Fruit fly (Drosophila melanogaster): ENCODE results near the gene CG9132.

CG9132 gene

dm6 chrX:16822080-16822479 is 21.6 kb upstream of the CG9132 start (continued):
- TF ChIP-seq CG15336 (GFP tag; IDR thresholded peaks at IDR 0.05) = peak; percentile 93
- TF ChIP-seq cyc (GFP tag; optimal IDR thresholded peaks at IDR 0.05) = peak; percentile 39
- TF ChIP-seq Lpt (GFP tag; optimal IDR thresholded peaks at IDR 0.05) = peak; percentile 75
- peak; percentile 72 for TF ChIP-seq CG3919 (GFP tag; optimal IDR thresholded peaks at IDR 0.05)
- TF ChIP-seq spab (GFP tag; optimal IDR thresholded peaks at IDR 0.05) = peak; percentile 61
- peak; percentile 94 for TF ChIP-seq CG8119 (GFP tag; IDR thresholded peaks at IDR 0.05)
- TF ChIP-seq CG6792 (GFP tag; optimal IDR thresholded peaks at IDR 0.05) = peak; percentile 78
- peak; percentile 64 for TF ChIP-seq CG1621 (tag; optimal IDR thresholded peaks at IDR 0.05)
- TF ChIP-seq topi (GFP tag; optimal IDR thresholded peaks at IDR 0.05) = peak; percentile 52
- peak; percentile 81 for TF ChIP-seq OdsH (GFP tag; optimal IDR thresholded peaks at IDR 0.05)
- peak; percentile 64 for TF ChIP-seq CG3032 (tag; optimal IDR thresholded peaks at IDR 0.05)
- peak; percentile 62 for TF ChIP-seq CG4318 (GFP tag; optimal IDR thresholded peaks at IDR 0.05)
- TF ChIP-seq fkh (GFP tag; optimal IDR thresholded peaks at IDR 0.05) = no peak
- peak; percentile 93 for TF ChIP-seq eg (GFP tag; IDR thresholded peaks at IDR 0.05)
- TF ChIP-seq CG16779 (tag; optimal IDR thresholded peaks at IDR 0.05) = peak; percentile 31
- TF ChIP-seq net (GFP tag; optimal IDR thresholded peaks at IDR 0.05) = peak; percentile 72
- TF ChIP-seq CG7368 (GFP tag; optimal IDR thresholded peaks at IDR 0.05) = peak; percentile 49
- TF ChIP-seq CG11294 (GFP tag; IDR thresholded peaks at IDR 0.05) = peak; percentile 67
- TF ChIP-seq dac (GFP tag; optimal IDR thresholded peaks at IDR 0.05) = peak; percentile 54

dm6 chrX:16821216-16821615 is 20.7 kb upstream of the CG9132 start:
- TF ChIP-seq CG10631 (GFP tag; optimal IDR thresholded peaks at IDR 0.05) = peak; percentile 5
- peak; percentile 13 for TF ChIP-seq acj6 (GFP tag; optimal IDR thresholded peaks at IDR 0.05)
- no peak for TF ChIP-seq Gug (GFP tag; IDR thresholded peaks at IDR 0.05)
- peak; percentile 63 for TF ChIP-seq CG32006 (GFP tag; optimal IDR thresholded peaks at IDR 0.05)
- peak; percentile 62; the same call in 2 of the 3 replicates for TF ChIP-seq CG8119 (GFP tag; IDR thresholded peaks at IDR 0.05)
- peak; percentile 70 for TF ChIP-seq CG15336 (GFP tag; IDR thresholded peaks at IDR 0.05)
- peak; percentile 10 for TF ChIP-seq achi (GFP tag; optimal IDR thresholded peaks at IDR 0.05)
- TF ChIP-seq CG4318 (GFP tag; optimal IDR thresholded peaks at IDR 0.05) = peak; percentile 26
- TF ChIP-seq CG11294 (GFP tag; IDR thresholded peaks at IDR 0.05) = peak; percentile 6; the same call in 1 of the 2 replicates
- TF ChIP-seq pdm3 (GFP tag; optimal IDR thresholded peaks at IDR 0.05) = peak; percentile 35
- peak; percentile 12 for TF ChIP-seq net (GFP tag; optimal IDR thresholded peaks at IDR 0.05)
- TF ChIP-seq CG6854 (GFP tag; optimal IDR thresholded peaks at IDR 0.05) = no peak
- TF ChIP-seq CG10669 (GFP tag; optimal IDR thresholded peaks at IDR 0.05) = peak; percentile 5
- TF ChIP-seq CG11762 (GFP tag; optimal IDR thresholded peaks at IDR 0.05; ENCODE audit: insufficient read depth) = peak; percentile 10
- peak; percentile 51 for TF ChIP-seq CG6276 (GFP tag; optimal IDR thresholded peaks at IDR 0.05)
- TF ChIP-seq OdsH (GFP tag; optimal IDR thresholded peaks at IDR 0.05) = peak; percentile 31
- TF ChIP-seq CG8632 (GFP tag; optimal IDR thresholded peaks at IDR 0.05) = no peak
- TF ChIP-seq Hr4 (GFP tag; optimal IDR thresholded peaks at IDR 0.05) = peak; percentile 40
- peak; percentile 78 for TF ChIP-seq Eip78C (GFP tag)
- no peak for TF ChIP-seq CG3032 (tag; optimal IDR thresholded peaks at IDR 0.05)
- peak; percentile 62 for TF ChIP-seq eg (GFP tag; IDR thresholded peaks at IDR 0.05)
- no peak for TF ChIP-seq vri (GFP tag; optimal IDR thresholded peaks at IDR 0.05)
- 0 out of 3 replicates have a peak, but pooled peaks have one; percentile 40 for TF ChIP-seq CG6163 (GFP tag; IDR thresholded peaks at IDR 0.05)

- TF ChIP-seq dsx (GFP tag; optimal IDR thresholded peaks at IDR 0.05; ENCODE audit: poor library complexity, severe bottlenecking) (no peak), vri (GFP tag; optimal IDR thresholded peaks at IDR 0.05) (no peak), CG16779 (tag; optimal IDR thresholded peaks at IDR 0.05) (no peak), Sox15 (GFP tag; optimal IDR thresholded peaks at IDR 0.05) (no peak), dac (GFP tag; optimal IDR thresholded peaks at IDR 0.05) (no peak), Eip75B (GFP tag; optimal IDR thresholded peaks at IDR 0.05) (no peak), Smox (GFP tag; optimal IDR thresholded peaks at IDR 0.05) (no peak), Sox102F (GFP tag; optimal IDR thresholded peaks at IDR 0.05) (no peak), CG8119 (GFP tag; IDR thresholded peaks at IDR 0.05) (no peak), Gug (GFP tag; IDR thresholded peaks at IDR 0.05) (no peak), CG34406 (GFP tag; optimal IDR thresholded peaks at IDR 0.05) (no peak), CG8319 (GFP tag; optimal IDR thresholded peaks at IDR 0.05) (no peak), CG3032 (tag; optimal IDR thresholded peaks at IDR 0.05) (no peak), Sox14 (GFP tag; optimal IDR thresholded peaks at IDR 0.05) (no peak), Eip78C (GFP tag) (no peak), CG15336 (GFP tag; IDR thresholded peaks at IDR 0.05) (no peak), lz (GFP tag; optimal IDR thresholded peaks at IDR 0.05) (no peak), eg (GFP tag; IDR thresholded peaks at IDR 0.05) (no peak), CG10669 (GFP tag; optimal IDR thresholded peaks at IDR 0.05) (no peak), Lpt (GFP tag; optimal IDR thresholded peaks at IDR 0.05) (no peak)
These were observed 20.2 kb upstream of the CG9132 start for dm6 chrX:16820665-16821064.

All from whole organism, prepupa.